Fruit fly (Drosophila melanogaster) whole organism, prepupa: ENCODE results near the gene CG13898.

Experiments
- Blimp-1 ChIP-seq: fragments of 200-800 bp; sonication (Bioruptor generic); optimal IDR thresholded peaks from 3 replicates; lab custom pipeline; 2017; ENCODE audit warnings: missing biosample characterization, missing genetic modification characterization, mild to moderate bottlenecking, moderate library complexity, missing genetic modification reagents
- CG10631 ChIP-seq: fragments of 200-800 bp; sonication (Bioruptor generic); optimal IDR thresholded peaks from 2 replicates; lab custom pipeline; 2016; ENCODE audit warnings: missing biosample characterization, missing genetic modification characterization
- CG11762 ChIP-seq: fragments of 200-800 bp; sonication (Bioruptor generic); optimal IDR thresholded peaks from 3 replicates; lab custom pipeline; 2016; ENCODE audit warnings: missing biosample characterization, missing genetic modification characterization; ENCODE audit not compliant: insufficient read depth
- CG11902 ChIP-seq: fragments of 200-800 bp; sonication (Bioruptor generic); optimal IDR thresholded peaks from 3 replicates; lab custom pipeline; 2016; ENCODE audit warnings: missing biosample characterization, missing genetic modification characterization
- CG16779 ChIP-seq: fragments of 200-800 bp; sonication (Bioruptor generic); optimal IDR thresholded peaks from 3 replicates; lab custom pipeline; 2017; ENCODE audit warnings: missing biosample characterization, mild to moderate bottlenecking, missing genetic modification characterization
- CG3032 ChIP-seq: fragments of 200-800 bp; optimal IDR thresholded peaks from 2 replicates; lab custom pipeline; 2019; ENCODE audit warnings: missing biosample characterization, mild to moderate bottlenecking, missing genetic modification characterization, moderate library complexity
- CG32006 ChIP-seq: fragments of 200-800 bp; sonication (Bioruptor generic); optimal IDR thresholded peaks from 3 replicates; lab custom pipeline; 2017; ENCODE audit warnings: missing biosample characterization, mild to moderate bottlenecking, missing genetic modification characterization
- CG34406 ChIP-seq: fragments of 200-800 bp; sonication (Bioruptor generic); optimal IDR thresholded peaks from 3 replicates; lab custom pipeline; 2016; ENCODE audit warnings: missing biosample characterization, missing genetic modification characterization
- CG3919 ChIP-seq: fragments of 200-800 bp; sonication (Bioruptor generic); optimal IDR thresholded peaks from 3 replicates; lab custom pipeline; 2016; ENCODE audit warnings: missing biosample characterization, missing genetic modification characterization
- CG4318 ChIP-seq: fragments of 200-800 bp; sonication (Bioruptor generic); optimal IDR thresholded peaks from 3 replicates; lab custom pipeline; 2017; ENCODE audit warnings: missing biosample characterization, mild to moderate bottlenecking, missing genetic modification characterization
- CG6163 ChIP-seq: fragments of 200-800 bp; sonication (Bioruptor generic); IDR thresholded peaks from 3 replicates; pipeline ENCODE4 v1.3.6; 2022; ENCODE audit warnings: missing biosample characterization, missing genetic modification characterization
- CG6276 ChIP-seq: fragments of 200-800 bp; sonication (Bioruptor generic); optimal IDR thresholded peaks from 2 replicates; lab custom pipeline; 2017; ENCODE audit warnings: missing biosample characterization, mild to moderate bottlenecking, missing genetic modification characterization
- CG6792 ChIP-seq: fragments of 200-800 bp; sonication (Bioruptor generic); optimal IDR thresholded peaks from 3 replicates; lab custom pipeline; 2016; ENCODE audit warnings: missing biosample characterization, missing genetic modification characterization
- CG6808 ChIP-seq: fragments of 200-800 bp; sonication (Bioruptor generic); optimal IDR thresholded peaks from 3 replicates; lab custom pipeline; 2017; ENCODE audit warnings: missing biosample characterization, missing genetic modification characterization, mild to moderate bottlenecking, moderate library complexity, missing genetic modification reagents
- CG7368 ChIP-seq: fragments of 200-800 bp; sonication (Bioruptor generic); optimal IDR thresholded peaks from 3 replicates; lab custom pipeline; 2016; ENCODE audit warnings: missing biosample characterization, missing genetic modification characterization
- CG8119 ChIP-seq: fragments of 200-800 bp; sonication (Bioruptor generic); IDR thresholded peaks from 3 replicates; pipeline ENCODE4 v1.3.6; 2022; ENCODE audit warnings: missing biosample characterization, missing genetic modification characterization
- CG8319 ChIP-seq: fragments of 200-800 bp; sonication (Bioruptor generic); optimal IDR thresholded peaks from 3 replicates; lab custom pipeline; 2016; ENCODE audit warnings: missing biosample characterization, missing genetic modification characterization
- CG8632 ChIP-seq: fragments of 200-800 bp; sonication (Bioruptor generic); optimal IDR thresholded peaks from 3 replicates; lab custom pipeline; 2016; ENCODE audit warnings: missing biosample characterization, missing genetic modification characterization
- CG9139 ChIP-seq: fragments of 200-800 bp; sonication (Bioruptor generic); optimal IDR thresholded peaks from 3 replicates; lab custom pipeline; 2017; ENCODE audit warnings: missing biosample characterization, mild to moderate bottlenecking, missing genetic modification characterization
- Eip78C ChIP-seq: fragments of 200-800 bp; sonication (Bioruptor generic); peaks from one replicate; lab custom pipeline; 2016; ENCODE audit warnings: missing biosample characterization, missing genetic modification characterization
- Eip93F ChIP-seq: fragments of 200-800 bp; sonication (Bioruptor generic); optimal IDR thresholded peaks from 2 replicates; lab custom pipeline; 2016; ENCODE audit warnings: missing biosample characterization, mild to moderate bottlenecking, missing genetic modification characterization
- Ets96B ChIP-seq: fragments of 200-800 bp; optimal IDR thresholded peaks from 2 replicates; lab custom pipeline; 2019; ENCODE audit warnings: missing biosample characterization, mild to moderate bottlenecking, missing genetic modification characterization, moderate library complexity
- Hr39 ChIP-seq: fragments of 200-800 bp; sonication (Bioruptor generic); optimal IDR thresholded peaks from 2 replicates; lab custom pipeline; 2016; ENCODE audit warnings: missing biosample characterization, missing genetic modification characterization
- Hr4 ChIP-seq: fragments of 200-800 bp; sonication (Bioruptor generic); optimal IDR thresholded peaks from 3 replicates; lab custom pipeline; 2016; ENCODE audit warnings: missing biosample characterization, missing genetic modification characterization
- Lpt ChIP-seq: fragments of 200-800 bp; sonication (Bioruptor generic); optimal IDR thresholded peaks from 3 replicates; lab custom pipeline; 2016; ENCODE audit warnings: missing biosample characterization, missing genetic modification characterization
- Met ChIP-seq: fragments of 200-800 bp; sonication (Bioruptor generic); optimal IDR thresholded peaks from 3 replicates; lab custom pipeline; 2016; ENCODE audit warnings: missing biosample characterization, missing genetic modification characterization
- OdsH ChIP-seq: fragments of 200-800 bp; sonication (Bioruptor generic); optimal IDR thresholded peaks from 3 replicates; lab custom pipeline; 2016; ENCODE audit warnings: missing biosample characterization, missing genetic modification characterization
- Smox ChIP-seq: fragments of 200-800 bp; sonication (Bioruptor generic); optimal IDR thresholded peaks from 3 replicates; lab custom pipeline; 2016; ENCODE audit warnings: missing biosample characterization, missing genetic modification characterization
- Sox102F ChIP-seq: fragments of 200-800 bp; sonication (Bioruptor generic); optimal IDR thresholded peaks from 2 replicates; lab custom pipeline; 2016; ENCODE audit warnings: missing biosample characterization, mild to moderate bottlenecking, missing genetic modification characterization
- Sox14 ChIP-seq: fragments of 200-800 bp; sonication (Bioruptor generic); optimal IDR thresholded peaks from 3 replicates; lab custom pipeline; 2016; ENCODE audit warnings: missing biosample characterization, missing genetic modification characterization
- achi ChIP-seq: fragments of 200-800 bp; sonication (Bioruptor generic); optimal IDR thresholded peaks from 3 replicates; lab custom pipeline; 2016; ENCODE audit warnings: missing biosample characterization, missing genetic modification characterization
- acj6 ChIP-seq: fragments of 200-800 bp; sonication (Bioruptor generic); optimal IDR thresholded peaks from 3 replicates; lab custom pipeline; 2016; ENCODE audit warnings: missing biosample characterization, missing genetic modification characterization
- cyc ChIP-seq: fragments of 200-800 bp; sonication (Bioruptor generic); optimal IDR thresholded peaks from 3 replicates; lab custom pipeline; 2016; ENCODE audit warnings: missing biosample characterization, missing genetic modification characterization
- dac ChIP-seq: fragments of 200-800 bp; sonication (Bioruptor generic); optimal IDR thresholded peaks from 2 replicates; lab custom pipeline; 2017; ENCODE audit warnings: missing biosample characterization, mild to moderate bottlenecking, missing genetic modification characterization
- dsx ChIP-seq: fragments of 200-800 bp; optimal IDR thresholded peaks from 3 replicates; lab custom pipeline; 2019; ENCODE audit warnings: missing biosample characterization, mild to moderate bottlenecking, missing genetic modification characterization, moderate library complexity; ENCODE audit not compliant: poor library complexity, severe bottlenecking
- eg ChIP-seq: fragments of 200-800 bp; sonication (Bioruptor generic); IDR thresholded peaks from 3 replicates; pipeline ENCODE4 v1.3.6; 2022; ENCODE audit warnings: missing biosample characterization, missing genetic modification characterization
- esn ChIP-seq: fragments of 200-800 bp; sonication (Bioruptor generic); optimal IDR thresholded peaks from 2 replicates; lab custom pipeline; 2016; ENCODE audit warnings: missing biosample characterization, mild to moderate bottlenecking, missing genetic modification characterization, moderate library complexity
- fd59A ChIP-seq: fragments of 200-800 bp; sonication (Bioruptor generic); optimal IDR thresholded peaks from 2 replicates; lab custom pipeline; 2017; ENCODE audit warnings: missing biosample characterization, mild to moderate bottlenecking, missing genetic modification characterization, missing genetic modification reagents
- fd85E ChIP-seq: fragments of 200-800 bp; sonication (Bioruptor generic); optimal IDR thresholded peaks from 3 replicates; lab custom pipeline; 2016; ENCODE audit warnings: missing biosample characterization, missing genetic modification characterization
- fkh ChIP-seq: fragments of 200-800 bp; sonication (Bioruptor generic); optimal IDR thresholded peaks from 3 replicates; lab custom pipeline; 2017; ENCODE audit warnings: missing biosample characterization, mild to moderate bottlenecking, missing genetic modification characterization, moderate library complexity
- lz ChIP-seq: fragments of 200-800 bp; sonication (Bioruptor generic); optimal IDR thresholded peaks from 3 replicates; lab custom pipeline; 2016; ENCODE audit warnings: missing biosample characterization, missing genetic modification characterization
- net ChIP-seq: fragments of 200-800 bp; sonication (Bioruptor generic); optimal IDR thresholded peaks from 3 replicates; lab custom pipeline; 2016; ENCODE audit warnings: missing biosample characterization, missing genetic modification characterization
- pdm3 ChIP-seq: fragments of 200-800 bp; sonication (Bioruptor generic); optimal IDR thresholded peaks from 3 replicates; lab custom pipeline; 2016; ENCODE audit warnings: missing biosample characterization, missing genetic modification characterization
- salr ChIP-seq, 2 experiments: fragments of 200-800 bp; sonication (Bioruptor generic); optimal IDR thresholded peaks; 3 replicates each; lab custom pipeline; 2016 to 2018; ENCODE audit warnings: missing biosample characterization in 2 of 2, missing genetic modification characterization in 2 of 2, mild to moderate bottlenecking in 1 of 2
- spab ChIP-seq: fragments of 200-800 bp; sonication (Bioruptor generic); optimal IDR thresholded peaks from 2 replicates; lab custom pipeline; 2017; ENCODE audit warnings: missing biosample characterization, mild to moderate bottlenecking, missing genetic modification characterization, missing genetic modification reagents
- vri ChIP-seq: fragments of 200-800 bp; sonication (Bioruptor generic); optimal IDR thresholded peaks from 3 replicates; lab custom pipeline; 2016; ENCODE audit warnings: missing biosample characterization, mild to moderate bottlenecking, missing genetic modification characterization

CG13898 gene

DNA sequence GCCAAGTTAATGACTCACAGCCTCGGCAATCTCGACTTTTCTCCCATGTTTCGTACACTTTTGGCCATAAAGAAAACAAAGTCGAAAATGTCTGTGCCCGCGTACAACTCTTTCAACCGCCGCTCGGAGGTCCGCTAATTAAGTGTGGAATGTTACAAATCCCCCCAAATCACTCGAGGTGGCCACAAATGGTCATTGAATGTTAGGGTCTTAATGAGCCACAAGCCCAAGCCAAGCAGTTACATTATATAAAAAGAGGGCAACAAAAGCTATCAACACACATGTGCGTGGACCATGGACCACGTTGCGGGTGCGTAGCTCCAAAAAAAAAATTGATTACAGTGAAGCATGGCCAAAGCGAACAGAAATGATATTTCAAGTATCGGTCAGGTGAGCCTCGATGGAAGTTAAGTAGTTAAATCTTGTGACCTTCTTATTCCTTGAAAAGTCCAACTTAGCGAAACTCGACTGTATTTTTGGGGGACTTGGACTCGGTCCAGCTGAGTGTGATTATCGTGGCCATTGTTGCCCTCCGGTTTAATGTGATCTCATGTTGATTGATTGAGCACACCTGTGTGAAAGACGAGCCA lies 15.5 kb upstream of the CG13898 start (continued):
- peak; percentile 73 for TF ChIP-seq cyc
- peak; percentile 69 for TF ChIP-seq Smox (GFP tag; lab: Kevin White, UChicago)
- peak; percentile 10 for TF ChIP-seq CG11762 (GFP tag; lab: Kevin White, UChicago)
- peak; percentile 62; the same call in 2 of the 3 replicates for TF ChIP-seq eg (GFP tag; lab: Robert Waterston, UW)
- TF ChIP-seq CG6808: no peak
- TF ChIP-seq CG9139: no peak
- no peak for TF ChIP-seq CG3032 (tag; lab: Kevin White, UChicago)
- peak; percentile 57 for TF ChIP-seq Sox14 (GFP tag; lab: Kevin White, UChicago)
- TF ChIP-seq CG8119 (GFP tag; lab: Robert Waterston, UW): peak; percentile 39; the same call in 1 of the 3 replicates
- TF ChIP-seq spab (GFP tag; lab: Kevin White, UChicago): no peak
- peak; percentile 23 for TF ChIP-seq CG10631
- no peak for TF ChIP-seq Ets96B (tag; lab: Kevin White, UChicago)
- TF ChIP-seq CG16779 (tag; lab: Kevin White, UChicago): no peak
- peak; percentile 63 for TF ChIP-seq pdm3 (GFP tag; lab: Kevin White, UChicago)

DNA sequence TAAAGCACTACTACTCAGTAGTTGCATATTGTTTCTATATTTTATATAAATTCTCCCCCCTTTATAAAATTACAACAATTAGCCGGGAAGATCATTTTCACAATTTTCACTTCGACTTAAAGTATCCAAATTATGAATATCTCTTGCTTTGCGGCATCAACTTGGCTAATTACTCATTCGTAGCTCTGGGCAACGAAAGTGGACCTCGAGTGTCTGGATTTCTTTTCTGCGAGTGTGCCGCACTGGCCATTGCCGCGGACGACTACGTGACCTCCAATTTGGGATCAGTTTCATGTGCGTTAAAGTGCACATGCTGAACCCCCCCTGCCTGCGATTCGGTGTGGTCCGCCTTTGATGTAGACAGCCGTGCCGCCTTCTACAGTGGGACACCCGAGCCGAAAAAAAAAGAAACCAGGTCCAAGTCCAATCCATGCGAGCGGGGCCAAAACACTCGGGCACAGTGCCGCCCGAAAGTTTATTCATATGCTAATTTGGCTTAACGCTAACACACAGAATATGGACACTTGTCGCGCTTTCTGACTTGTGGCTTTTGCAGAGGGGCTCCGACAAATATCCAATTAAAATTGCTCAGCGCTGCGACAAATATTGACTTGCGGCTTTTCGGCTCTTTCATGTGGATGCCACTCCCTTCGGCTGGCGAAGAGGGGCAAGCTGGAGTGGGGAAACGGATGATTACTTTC lies 14.7 kb upstream of the CG13898 start:
- TF ChIP-seq acj6 (GFP tag; lab: Kevin White, UChicago) (peak; percentile 61), CG6792 (peak; percentile 67), fd85E (no peak), dsx (peak; percentile 29), spab (GFP tag; lab: Kevin White, UChicago) (no peak), Eip93F (GFP tag; lab: Kevin White, UChicago) (no peak), achi (GFP tag; lab: Kevin White, UChicago) (peak; percentile 66), CG7368 (GFP tag; lab: Kevin White, UChicago) (peak; percentile 55), salr (GFP tag; optimal IDR thresholded peaks at IDR 0.05; lab: Kevin White, UChicago) (peak in 1 of 2 experiments; percentile 11), CG9139 (peak; percentile 20), fd59A (GFP tag; lab: Kevin White, UChicago) (peak; percentile 7), CG8632 (GFP tag; lab: Kevin White, UChicago) (peak; percentile 62), Eip78C (GFP tag; lab: Kevin White, UChicago) (peak; percentile 93), CG8119 (GFP tag; lab: Robert Waterston, UW) (peak; percentile 55), Ets96B (tag; lab: Kevin White, UChicago) (peak; percentile 46), CG6163 (GFP tag; lab: Robert Waterston, UW) (peak; percentile 52; the same call in 1 of the 3 replicates), CG3919 (GFP tag; lab: Kevin White, UChicago) (peak; percentile 70), net (GFP tag; lab: Kevin White, UChicago) (peak; percentile 36), CG4318 (GFP tag; lab: Kevin White, UChicago) (peak; percentile 49), CG3032 (tag; lab: Kevin White, UChicago) (peak; percentile 34), Lpt (no peak), CG32006 (GFP tag; lab: Kevin White, UChicago) (peak; percentile 50), Sox102F (peak; percentile 58), lz (GFP tag; lab: Kevin White, UChicago) (peak; percentile 45), CG11902 (GFP tag; lab: Kevin White, UChicago) (peak; percentile 48), esn (GFP tag; lab: Kevin White, UChicago) (peak; percentile 62), OdsH (GFP tag; lab: Kevin White, UChicago) (peak; percentile 67), Hr4 (peak; percentile 56), pdm3 (GFP tag; lab: Kevin White, UChicago) (peak; percentile 64), CG6276 (peak; percentile 16), Sox14 (GFP tag; lab: Kevin White, UChicago) (peak; percentile 34), CG34406 (GFP tag; lab: Kevin White, UChicago) (peak; percentile 63), dac (GFP tag; lab: Kevin White, UChicago) (no peak), Hr39 (GFP tag; lab: Kevin White, UChicago) (peak; percentile 65), vri (GFP tag; lab: Kevin White, UChicago) (peak; percentile 39), Met (peak; percentile 68), fkh (GFP tag; lab: Kevin White, UChicago) (peak; percentile 9), Blimp-1 (GFP tag; lab: Kevin White, UChicago) (no peak), eg (GFP tag; lab: Robert Waterston, UW) (peak; percentile 35; the same call in 1 of the 3 replicates), CG8319 (GFP tag; lab: Kevin White, UChicago) (peak; percentile 59)
